Fruit fly (Drosophila melanogaster) whole organism, embryonic: ENCODE measurements around the gene CG14005.

ENCODE experiments used
- Ada2b ChIP-seq: fragments of 200-800 bp; sonication (Bioruptor generic); IDR thresholded peaks from 2 replicates; pipeline ENCODE4 v1.3.6; 2022; ENCODE audit warnings: missing biosample characterization, missing genetic modification characterization
- Atf3 ChIP-seq: fragments of 200-800 bp; sonication (Bioruptor generic); optimal IDR thresholded peaks from 3 replicates; lab custom pipeline; 2016; ENCODE audit warnings: missing biosample characterization, missing genetic modification characterization
- Atf6 ChIP-seq: fragments of 200-800 bp; sonication (Bioruptor generic); IDR thresholded peaks from 2 replicates; pipeline ENCODE4 v1.3.6; 2022; ENCODE audit warnings: missing biosample characterization, missing genetic modification characterization
- BtbVII ChIP-seq: fragments of 200-800 bp; sonication (Bioruptor generic); optimal IDR thresholded peaks from 3 replicates; lab custom pipeline; 2017; ENCODE audit warnings: missing biosample characterization, mild to moderate bottlenecking, missing genetic modification characterization
- CG10267 ChIP-seq: fragments of 200-800 bp; sonication (Bioruptor generic); optimal IDR thresholded peaks from 2 replicates; lab custom pipeline; 2018; ENCODE audit warnings: missing biosample characterization, mild to moderate bottlenecking, missing genetic modification characterization, moderate library complexity
- CG12104 ChIP-seq: fragments of 200-800 bp; sonication (Bioruptor generic); optimal IDR thresholded peaks from 3 replicates; lab custom pipeline; 2016; ENCODE audit warnings: missing biosample characterization, missing genetic modification characterization
- CG12219 ChIP-seq: fragments of 200-800 bp; sonication (Bioruptor generic); optimal IDR thresholded peaks from 3 replicates; lab custom pipeline; 2018; ENCODE audit warnings: missing biosample characterization, mild to moderate bottlenecking, missing genetic modification characterization
- CG12299 ChIP-seq: fragments of 200-800 bp; sonication (Bioruptor generic); optimal IDR thresholded peaks from 2 replicates; lab custom pipeline; 2018; ENCODE audit warnings: missing biosample characterization, mild to moderate bottlenecking, missing genetic modification characterization
- CG13123 ChIP-seq: fragments of 200-800 bp; sonication (Bioruptor generic); optimal IDR thresholded peaks from 2 replicates; lab custom pipeline; 2016; ENCODE audit warnings: missing biosample characterization, missing genetic modification characterization
- CG14441 ChIP-seq: fragments of 200-800 bp; sonication (Bioruptor generic); IDR thresholded peaks from 2 replicates; pipeline ENCODE4 v1.3.6; 2022; ENCODE audit warnings: missing biosample characterization, missing genetic modification characterization
- CG14710 ChIP-seq: fragments of 200-800 bp; sonication (Bioruptor generic); optimal IDR thresholded peaks from 3 replicates; lab custom pipeline; 2019; ENCODE audit warnings: missing biosample characterization, mild to moderate bottlenecking, missing genetic modification characterization, moderate library complexity
- CG17385 ChIP-seq: fragments of 200-800 bp; sonication (Bioruptor generic); optimal IDR thresholded peaks from 3 replicates; lab custom pipeline; 2018; ENCODE audit warnings: missing biosample characterization, mild to moderate bottlenecking, missing genetic modification characterization
- CG17568 ChIP-seq: fragments of 200-800 bp; sonication (Bioruptor generic); optimal IDR thresholded peaks from 2 replicates; lab custom pipeline; 2018; ENCODE audit warnings: missing biosample characterization, mild to moderate bottlenecking, missing genetic modification characterization, moderate library complexity
- CG2129 ChIP-seq: fragments of 200-800 bp; sonication (Bioruptor generic); IDR thresholded peaks from 2 replicates; pipeline ENCODE4 v1.3.6; 2022; ENCODE audit warnings: missing biosample characterization, missing genetic modification characterization; ENCODE audit not compliant: partially characterized antibody
- CG2678 ChIP-seq: fragments of 200-800 bp; sonication (Bioruptor generic); optimal IDR thresholded peaks from 3 replicates; lab custom pipeline; 2019; ENCODE audit warnings: missing biosample characterization, mild to moderate bottlenecking, missing genetic modification characterization, moderate library complexity
- CG3065 ChIP-seq: fragments of 200-800 bp; sonication (Bioruptor generic); optimal IDR thresholded peaks from 2 replicates; lab custom pipeline; 2016; ENCODE audit warnings: missing biosample characterization, missing genetic modification characterization
- CG3847 ChIP-seq: fragments of 200-800 bp; sonication (Bioruptor generic); IDR thresholded peaks from 2 replicates; pipeline ENCODE4 v1.3.6; 2022; ENCODE audit warnings: missing biosample characterization, missing genetic modification characterization
- CG4820 ChIP-seq: fragments of 200-800 bp; sonication (Bioruptor generic); optimal IDR thresholded peaks from 3 replicates; lab custom pipeline; 2016; ENCODE audit warnings: missing biosample characterization, missing genetic modification characterization
- CG5180 ChIP-seq: fragments of 200-800 bp; sonication (Bioruptor generic); optimal IDR thresholded peaks from 3 replicates; lab custom pipeline; 2017; ENCODE audit warnings: missing biosample characterization, missing genetic modification characterization, mild to moderate bottlenecking, moderate library complexity, missing genetic modification reagents
- CG7357 ChIP-seq: fragments of 200-800 bp; sonication (Bioruptor generic); IDR thresholded peaks from 3 replicates; pipeline ENCODE4 v1.3.6; 2022; ENCODE audit warnings: missing biosample characterization, missing genetic modification characterization
- CG7786 ChIP-seq: fragments of 200-800 bp; sonication (Bioruptor generic); optimal IDR thresholded peaks from 2 replicates; lab custom pipeline; 2016; ENCODE audit warnings: missing biosample characterization, missing genetic modification characterization
- CG7839 ChIP-seq: fragments of 200-800 bp; sonication (Bioruptor generic); optimal IDR thresholded peaks from 3 replicates; lab custom pipeline; 2018; ENCODE audit warnings: missing biosample characterization, mild to moderate bottlenecking, missing genetic modification characterization, moderate library complexity
- CG7987 ChIP-seq: fragments of 200-800 bp; sonication (Bioruptor generic); optimal IDR thresholded peaks from 2 replicates; lab custom pipeline; 2018; ENCODE audit warnings: missing biosample characterization, mild to moderate bottlenecking, missing genetic modification characterization, moderate library complexity
- CG8388 ChIP-seq: fragments of 200-800 bp; sonication (Bioruptor generic); optimal IDR thresholded peaks from 2 replicates; lab custom pipeline; 2019; ENCODE audit warnings: missing biosample characterization, mild to moderate bottlenecking, missing genetic modification characterization, moderate library complexity
- CG8924 ChIP-seq: fragments of 200-800 bp; optimal IDR thresholded peaks from 3 replicates; lab custom pipeline; 2019; ENCODE audit warnings: missing biosample characterization, mild to moderate bottlenecking, missing genetic modification characterization, moderate library complexity
- CTCF ChIP-seq: fragments of 200-800 bp; sonication (Bioruptor generic); optimal IDR thresholded peaks from 2 replicates; lab custom pipeline; 2017; ENCODE audit warnings: missing biosample characterization, mild to moderate bottlenecking, missing genetic modification characterization, moderate library complexity
- CkIIα-i1 ChIP-seq: fragments of 200-800 bp; sonication (Bioruptor generic); IDR thresholded peaks from 2 replicates; pipeline ENCODE4 v1.3.6; 2022; ENCODE audit warnings: missing biosample characterization, missing genetic modification characterization
- Deaf1 ChIP-seq: fragments of 200-800 bp; optimal IDR thresholded peaks from 3 replicates; lab custom pipeline; 2019; ENCODE audit warnings: missing biosample characterization, mild to moderate bottlenecking, missing genetic modification characterization, moderate library complexity
- Drgx ChIP-seq: fragments of 200-800 bp; sonication (Bioruptor generic); IDR thresholded peaks from 2 replicates; pipeline ENCODE4 v1.3.6; 2022; ENCODE audit warnings: missing biosample characterization, missing genetic modification characterization
- Hr78 ChIP-seq, 2 experiments: fragments of 200-800 bp in 1 of 2; fragments of >200 bp in 1 of 2; sonication (Bioruptor generic) in 1 of 2; optimal IDR thresholded peaks; 2 replicates each; lab custom pipeline; 2017 to 2019; ENCODE audit warnings: missing biosample characterization in 2 of 2, missing genetic modification characterization in 2 of 2, mild to moderate bottlenecking in 1 of 2, moderate library complexity in 1 of 2
- Meics ChIP-seq: fragments of 200-800 bp; sonication (Bioruptor generic); optimal IDR thresholded peaks from 2 replicates; lab custom pipeline; 2017; ENCODE audit warnings: missing biosample characterization, mild to moderate bottlenecking, missing genetic modification characterization
- Ptx1 ChIP-seq: fragments of 200-800 bp; sonication (Bioruptor generic); IDR thresholded peaks from 2 replicates; pipeline ENCODE4 v1.3.6; 2022; ENCODE audit warnings: missing biosample characterization, missing genetic modification characterization
- Sox102F ChIP-seq: fragments of 200-800 bp; sonication (Bioruptor generic); optimal IDR thresholded peaks from 2 replicates; lab custom pipeline; 2018; ENCODE audit warnings: missing biosample characterization, mild to moderate bottlenecking, missing genetic modification characterization, moderate library complexity
- ato ChIP-seq: fragments of 200-800 bp; sonication (Bioruptor generic); IDR thresholded peaks from 2 replicates; pipeline ENCODE4 v1.3.6; 2022; ENCODE audit warnings: missing biosample characterization, missing genetic modification characterization; ENCODE audit not compliant: partially characterized antibody
- bigmax ChIP-seq: fragments of 200-800 bp; sonication (Bioruptor generic); optimal IDR thresholded peaks from 2 replicates; lab custom pipeline; 2018; ENCODE audit warnings: missing biosample characterization, mild to moderate bottlenecking, missing genetic modification characterization
- cad ChIP-seq: fragments of >200 bp; optimal IDR thresholded peaks from 2 replicates; lab custom pipeline; 2017; ENCODE audit warnings: missing biosample characterization, missing genetic modification characterization
- ewg ChIP-seq: fragments of 200-800 bp; sonication (Bioruptor generic); optimal IDR thresholded peaks from 3 replicates; lab custom pipeline; 2017; ENCODE audit warnings: mild to moderate bottlenecking, missing biosample characterization, missing genetic modification reagents, missing genetic modification characterization
- ftz-f1 ChIP-seq: fragments of 200-800 bp; sonication (Bioruptor generic); optimal IDR thresholded peaks from 2 replicates; lab custom pipeline; 2016; ENCODE audit warnings: missing biosample characterization, missing genetic modification characterization
- gcm2 ChIP-seq: fragments of 200-800 bp; sonication (Bioruptor generic); optimal IDR thresholded peaks from 2 replicates; lab custom pipeline; 2016; ENCODE audit warnings: missing biosample characterization, missing genetic modification characterization
- hb ChIP-seq: fragments of 200-800 bp; sonication (Bioruptor generic); IDR thresholded peaks from 3 replicates; pipeline ENCODE4 v1.3.6; 2022; ENCODE audit warnings: missing biosample characterization, missing genetic modification characterization; ENCODE audit not compliant: partially characterized antibody
- jumu ChIP-seq: fragments of 200-800 bp; sonication (Bioruptor generic); optimal IDR thresholded peaks from 3 replicates; lab custom pipeline; 2016; ENCODE audit warnings: missing biosample characterization, missing genetic modification characterization
- kni ChIP-seq: fragments of 200-800 bp; sonication (Bioruptor generic); optimal IDR thresholded peaks from 3 replicates; lab custom pipeline; 2017; ENCODE audit warnings: mild to moderate bottlenecking, missing biosample characterization, missing genetic modification reagents, missing genetic modification characterization
- luna ChIP-seq: fragments of 200-800 bp; sonication (Bioruptor generic); optimal IDR thresholded peaks from 2 replicates; lab custom pipeline; 2016; ENCODE audit warnings: missing biosample characterization, missing genetic modification characterization
- oc ChIP-seq: fragments of 200-800 bp; sonication (Bioruptor generic); optimal IDR thresholded peaks from 2 replicates; lab custom pipeline; 2018; ENCODE audit warnings: missing biosample characterization, mild to moderate bottlenecking, missing genetic modification characterization, moderate library complexity
- odd ChIP-seq: fragments of 200-800 bp; sonication (Bioruptor generic); optimal IDR thresholded peaks from 2 replicates; lab custom pipeline; 2017; ENCODE audit warnings: missing biosample characterization, mild to moderate bottlenecking, missing genetic modification characterization
- pb ChIP-seq: fragments of 200-800 bp; sonication (Bioruptor generic); optimal IDR thresholded peaks from 3 replicates; lab custom pipeline; 2016; ENCODE audit warnings: missing biosample characterization, missing genetic modification characterization
- phol ChIP-seq: fragments of 200-800 bp; sonication (Bioruptor generic); optimal IDR thresholded peaks from 3 replicates; lab custom pipeline; 2018; ENCODE audit warnings: missing biosample characterization, mild to moderate bottlenecking, missing genetic modification characterization, moderate library complexity
- pum ChIP-seq: fragments of 200-800 bp; sonication (Bioruptor generic); optimal IDR thresholded peaks from 2 replicates; lab custom pipeline; 2016; ENCODE audit warnings: missing biosample characterization, missing genetic modification characterization
- sens-2 ChIP-seq: fragments of 200-800 bp; sonication (Bioruptor generic); IDR thresholded peaks from 2 replicates; pipeline ENCODE4 v1.3.6; 2022; ENCODE audit warnings: missing biosample characterization, missing genetic modification characterization
- tx ChIP-seq: fragments of 200-800 bp; sonication (Bioruptor generic); optimal IDR thresholded peaks from 2 replicates; lab custom pipeline; 2016; ENCODE audit warnings: missing biosample characterization, missing genetic modification characterization
- unpg ChIP-seq: fragments of 200-800 bp; sonication (Bioruptor generic); optimal IDR thresholded peaks from 3 replicates; lab custom pipeline; 2018; ENCODE audit warnings: missing biosample characterization, mild to moderate bottlenecking, missing genetic modification characterization, moderate library complexity
- yki ChIP-seq: fragments of >200 bp; optimal IDR thresholded peaks from 3 replicates; lab custom pipeline; 2018

The CG14005 gene

DNA sequence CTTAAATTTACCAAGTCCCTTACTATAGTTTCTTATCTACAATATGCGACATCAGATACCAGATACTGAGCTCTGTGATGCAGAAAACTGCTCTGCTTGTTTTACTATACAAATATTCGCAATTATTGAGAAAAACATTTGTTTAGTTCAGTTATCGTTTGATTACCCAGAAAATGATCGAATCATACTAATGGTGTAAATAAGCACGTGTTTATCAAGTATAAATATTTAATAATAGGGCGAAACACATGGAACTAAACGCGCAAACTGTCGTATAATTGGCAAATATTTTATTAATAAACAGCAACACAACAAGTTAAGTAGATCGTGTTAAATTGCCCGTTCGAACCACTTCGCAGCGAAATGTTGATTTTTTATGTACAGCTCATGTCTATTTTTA is 3.8 kb downstream of the CG14005 start (continued):
- TF ChIP-seq phol (tag; lab: Kevin White, UChicago) (no peak), Sox102F (peak; percentile 48), ftz-f1 (GFP tag; lab: Kevin White, UChicago) (no peak), CG3847 (GFP tag; lab: Robert Waterston, UW) (no peak), tx (GFP tag; lab: Kevin White, UChicago) (no peak), CG7357 (no peak), hb (GFP tag; lab: Robert Waterston, UW) (no peak), bigmax (GFP tag; lab: Kevin White, UChicago) (peak; percentile 4), Ptx1 (no peak), CG13123 (GFP tag; lab: Kevin White, UChicago) (peak; percentile 19), CG8924 (tag; lab: Kevin White, UChicago) (peak; percentile 37), jumu (GFP tag; lab: Kevin White, UChicago) (no peak), ato (GFP tag; lab: Robert Waterston, UW) (no peak), pb (GFP tag; lab: Kevin White, UChicago) (no peak), sens-2 (no peak), gcm2 (GFP tag; lab: Kevin White, UChicago) (no peak), CG17568 (GFP tag; lab: Kevin White, UChicago) (peak; percentile 73), kni (GFP tag; lab: Kevin White, UChicago) (no peak), Deaf1 (no peak), oc (no peak), CG8388 (GFP tag; lab: Kevin White, UChicago) (no peak), CG12219 (GFP tag; lab: Kevin White, UChicago) (peak; percentile 4), Drgx (no peak), cad (no peak), luna (GFP tag; lab: Kevin White, UChicago) (no peak), CkIIα-i1 (GFP tag; lab: Robert Waterston, UW) (no peak), CG5180 (GFP tag; lab: Kevin White, UChicago) (no peak), Hr78 (GFP tag; optimal IDR thresholded peaks at IDR 0.05; lab: Kevin White, UChicago) (no peak), Ada2b (GFP tag; lab: Robert Waterston, UW) (no peak), yki (lab: Kevin White, UChicago) (no peak), ewg (GFP tag; lab: Kevin White, UChicago) (no peak), pum (GFP tag; lab: Kevin White, UChicago) (no peak), CG7786 (GFP tag; lab: Kevin White, UChicago) (no peak), CG2129 (no peak), CG2678 (tag; lab: Kevin White, UChicago) (peak; percentile 75), CG14441 (GFP tag; lab: Robert Waterston, UW) (0 out of 2 replicates have a peak, but pooled peaks have one; percentile 24), odd (peak; percentile 50), CG12299 (tag; lab: Kevin White, UChicago) (peak; percentile 51), CG17385 (peak; percentile 24), Meics (GFP tag; lab: Kevin White, UChicago) (peak; percentile 79), CG10267 (tag; lab: Kevin White, UChicago) (no peak), CTCF (no peak), CG12104 (peak; percentile 56), BtbVII (peak; percentile 80), CG14710 (tag; lab: Kevin White, UChicago) (peak; percentile 2), CG7987 (GFP tag; lab: Kevin White, UChicago) (peak; percentile 73), unpg (GFP tag; lab: Kevin White, UChicago) (peak; percentile 73), Atf6 (peak; percentile 82), CG4820 (GFP tag; lab: Kevin White, UChicago) (peak; percentile 5), CG3065 (GFP tag; lab: Kevin White, UChicago) (no peak), CG7839 (tag; lab: Kevin White, UChicago) (peak; percentile 57), Atf3 (GFP tag; lab: Kevin White, UChicago) (no peak)
